Worm (Caenorhabditis elegans): ENCODE results near the gene pisy-1.

Gene pisy-1

ce11 chrII:12738284-12739201 is at the start of gene pisy-1 (continued):
- no peak for TF ChIP-seq F39B2.1 (GFP tag; IDR thresholded peaks at IDR 0.05)
- TF ChIP-seq madf-6 (GFP tag; IDR thresholded peaks at IDR 0.05): peak; percentile 28
- TF ChIP-seq ceh-27 (GFP tag; optimal IDR thresholded peaks at IDR 0.05): no peak
- TF ChIP-seq unc-130 (GFP tag; optimal IDR thresholded peaks at IDR 0.05): no peak
- peak; percentile 61 for TF ChIP-seq madf-3 (GFP tag; IDR thresholded peaks at IDR 0.05)
- no peak for TF ChIP-seq mes-4 (tag; optimal IDR thresholded peaks at IDR 0.05)
- TF ChIP-seq sea-2 (GFP tag; IDR thresholded peaks at IDR 0.05): no peak
- TF ChIP-seq T26A5.8 (tag; optimal IDR thresholded peaks at IDR 0.05): no peak
- no peak for TF ChIP-seq gei-17 (GFP tag; optimal IDR thresholded peaks at IDR 0.05)
- no peak for TF ChIP-seq bed-2 (GFP tag; IDR thresholded peaks at IDR 0.05)
- no peak for TF ChIP-seq ztf-3 (GFP tag; optimal IDR thresholded peaks at IDR 0.05)
- no peak for TF ChIP-seq nhr-90 (tag; optimal IDR thresholded peaks at IDR 0.05)
- no peak for TF ChIP-seq ztf-25 (GFP tag; IDR thresholded peaks at IDR 0.05)
- TF ChIP-seq ztf-18 (tag; optimal IDR thresholded peaks at IDR 0.05): no peak
- no peak for TF ChIP-seq aptf-3 (GFP tag; IDR thresholded peaks at IDR 0.05)
- TF ChIP-seq F55B11.4 (tag; optimal IDR thresholded peaks at IDR 0.05; ENCODE audit: borderline replicate concordance, insufficient read depth): no peak
- TF ChIP-seq rcor-1 (GFP tag; IDR thresholded peaks at IDR 0.05): no peak
- TF ChIP-seq F23B12.7 (tag; optimal IDR thresholded peaks at IDR 0.05; ENCODE audit: insufficient read depth): no peak
- no peak for TF ChIP-seq F37B4.10 (GFP tag; IDR thresholded peaks at IDR 0.05)
- TF ChIP-seq sptf-2 (GFP tag; optimal IDR thresholded peaks at IDR 0.05): no peak
- no peak for TF ChIP-seq T07F8.4 (tag; optimal IDR thresholded peaks at IDR 0.05)
- peak; percentile 55 for TF ChIP-seq F33H1.4 (GFP tag; IDR thresholded peaks at IDR 0.05)
- TF ChIP-seq nfyb-1 (GFP tag; IDR thresholded peaks at IDR 0.05): no peak
- TF ChIP-seq B0261.1 (tag; optimal IDR thresholded peaks at IDR 0.05): no peak
- no peak for TF ChIP-seq K12H6.12 (tag; optimal IDR thresholded peaks at IDR 0.05)
- TF ChIP-seq sdz-38 (tag; optimal IDR thresholded peaks at IDR 0.05): no peak
- no peak for TF ChIP-seq F57C9.4 (tag; optimal IDR thresholded peaks at IDR 0.05)
- peak; percentile 53 for TF ChIP-seq dpl-1 (GFP tag; optimal IDR thresholded peaks at IDR 0.05)
- TF ChIP-seq F57A8.1 (GFP tag; optimal IDR thresholded peaks at IDR 0.05): no peak
- TF ChIP-seq efl-1 (GFP tag; optimal IDR thresholded peaks at IDR 0.05): peak; percentile 13
- TF ChIP-seq ama-1 (optimal IDR thresholded peaks at IDR 0.05): no peak
- no peak for TF ChIP-seq ama-1 (GFP tag; optimal IDR thresholded peaks at IDR 0.05)
- no peak for TF ChIP-seq zfh-2 (GFP tag; conservative IDR thresholded peaks at IDR 0.05)
- no peak for TF ChIP-seq Y67H2A.10 (GFP tag; conservative IDR thresholded peaks at IDR 0.05)
- no peak for TF ChIP-seq hlh-12 (tag; optimal IDR thresholded peaks at IDR 0.05)
- no peak for TF ChIP-seq let-526 (GFP tag; IDR thresholded peaks at IDR 0.05)
- TF ChIP-seq lin-54 (GFP tag; optimal IDR thresholded peaks at IDR 0.05): peak; percentile 70
- TF ChIP-seq lsy-27 (tag; optimal IDR thresholded peaks at IDR 0.05; ENCODE audit: borderline replicate concordance, insufficient read depth): no peak
- no peak for TF ChIP-seq mxl-1 (tag; optimal IDR thresholded peaks at IDR 0.05)
- TF ChIP-seq ets-4 (GFP tag; optimal IDR thresholded peaks at IDR 0.05): no peak
- no peak for TF ChIP-seq ceh-100 (GFP tag; IDR thresholded peaks at IDR 0.05)
- TF ChIP-seq nhr-80 (tag; optimal IDR thresholded peaks at IDR 0.05): no peak
- no peak for TF ChIP-seq Y53G8AR.9 (GFP tag; conservative IDR thresholded peaks at IDR 0.05)
- no peak for TF ChIP-seq ztf-6 (GFP tag; IDR thresholded peaks at IDR 0.05)
- TF ChIP-seq attf-3 (GFP tag; conservative IDR thresholded peaks at IDR 0.05): no peak
- peak; percentile 31 for TF ChIP-seq D2030.7 (GFP tag; IDR thresholded peaks at IDR 0.05)
- TF ChIP-seq egrh-3 (GFP tag; IDR thresholded peaks at IDR 0.05): no peak
- 0 out of 2 replicates have a peak, but pooled peaks have one; percentile 6 for TF ChIP-seq ceh-58 (GFP tag; IDR thresholded peaks at IDR 0.05)
- TF ChIP-seq B0336.3 (GFP tag; IDR thresholded peaks at IDR 0.05): no peak

Data from whole organism, young adult.